Worm (Caenorhabditis elegans) whole organism, early embryonic: ENCODE data around the gene F01D5.1.

Experiments
- B0310.2 ChIP-seq: sonication (generic microtip); optimal IDR thresholded peaks from 2 replicates; lab custom pipeline; 2016; ENCODE audit warnings: mild to moderate bottlenecking, missing genetic modification characterization, missing compliant biosample characterization
- F13C5.2 ChIP-seq: sonication (generic microtip); optimal IDR thresholded peaks from 2 replicates; lab custom pipeline; 2017; ENCODE audit warnings: mild to moderate bottlenecking, missing genetic modification characterization, inconsistent platforms, missing compliant biosample characterization
- aly-1 ChIP-seq: sonication (generic microtip); optimal IDR thresholded peaks from 2 replicates; lab custom pipeline; 2016; ENCODE audit warnings: missing genetic modification characterization, missing compliant biosample characterization
- ama-1 ChIP-seq: fragments of 150-350 bp; optimal IDR thresholded peaks from 2 replicates; lab custom pipeline; 2014
- ceh-13 ChIP-seq: fragments of 200-800 bp; sonication (Bioruptor generic); optimal IDR thresholded peaks from 2 replicates; lab custom pipeline; 2018; ENCODE audit warnings: mild to moderate bottlenecking, missing genetic modification characterization, missing compliant biosample characterization
- ceh-36 ChIP-seq: sonication (generic microtip); optimal IDR thresholded peaks from 2 replicates; lab custom pipeline; 2016; ENCODE audit warnings: missing genetic modification characterization, inconsistent platforms, missing compliant biosample characterization
- flt-1 ChIP-seq: fragments of 200-800 bp; sonication (Bioruptor generic); IDR thresholded peaks from 2 replicates; pipeline ENCODE4 v1.3.6; 2022; ENCODE audit warnings: missing genetic modification characterization, missing compliant biosample characterization
- hmg-4 ChIP-seq: fragments of 200-800 bp; sonication (Bioruptor generic); optimal IDR thresholded peaks from 2 replicates; lab custom pipeline; 2018; ENCODE audit warnings: mild to moderate bottlenecking, missing genetic modification characterization, missing compliant biosample characterization
- pes-1 ChIP-seq: fragments of 200-800 bp; sonication (Bioruptor generic); IDR thresholded peaks from 2 replicates; pipeline ENCODE4 v1.3.6; 2022; ENCODE audit warnings: missing genetic modification reagents, missing genetic modification characterization, missing compliant biosample characterization
- scrt-1 ChIP-seq: fragments of 200-800 bp; sonication (Bioruptor generic); IDR thresholded peaks from 2 replicates; pipeline ENCODE4 v1.3.6; 2022; ENCODE audit warnings: missing genetic modification characterization, missing compliant biosample characterization
- tbx-37 ChIP-seq: fragments of 200-800 bp; sonication (Bioruptor generic); conservative IDR thresholded peaks from 2 replicates; pipeline ENCODE4 v1.3.6; 2022; ENCODE audit warnings: missing genetic modification reagents, missing genetic modification characterization, missing compliant biosample characterization

ce11 chrII:13976161-13976560 lies 21.2 kb downstream of the F01D5.1 start, which contains the start of gene Y39G8B.2:
- TF ChIP-seq hmg-4 (GFP tag; lab: Kevin White, UChicago), result peak; percentile 66
- no peak for TF ChIP-seq tbx-37 (GFP tag; lab: Robert Waterston, UW)
- TF ChIP-seq ama-1 (lab: Kevin White, UChicago), result no peak
- TF ChIP-seq flt-1 (GFP tag; lab: Robert Waterston, UW), result 0 out of 2 replicates have a peak, but pooled peaks have one; percentile 32
- peak; percentile 68 for TF ChIP-seq pes-1 (GFP tag; lab: Robert Waterston, UW)
- no peak for TF ChIP-seq B0310.2 (tag; lab: Kevin White, UChicago)
- TF ChIP-seq aly-1 (tag; lab: Kevin White, UChicago), result no peak
- TF ChIP-seq scrt-1 (GFP tag; lab: Robert Waterston, UW), result peak; percentile 43; the same call in 1 of the 2 replicates
- no peak for TF ChIP-seq ceh-13 (GFP tag; lab: Kevin White, UChicago)
- peak; percentile 73 for TF ChIP-seq F13C5.2 (tag; lab: Kevin White, UChicago)
- no peak for TF ChIP-seq ceh-36
